Worm (Caenorhabditis elegans) whole organism, L4 larva: ENCODE measurements around the gene Y47D7A.6.

Experiments
- T26A8.4 ChIP-seq: fragments of 200-800 bp; sonication (Bioruptor generic); IDR thresholded peaks from 2 replicates; pipeline ENCODE4 v1.3.6; 2022; ENCODE audit warnings: missing genetic modification characterization, missing compliant biosample characterization
- Y48G9A.11 ChIP-seq: fragments of 200-800 bp; sonication (Bioruptor generic); IDR thresholded peaks from 2 replicates; pipeline ENCODE4 v1.3.6; 2022; ENCODE audit warnings: missing genetic modification reagents, missing genetic modification characterization, missing compliant biosample characterization
- ama-1 ChIP-seq: fragments of 150-350 bp; optimal IDR thresholded peaks from 2 replicates; lab custom pipeline; 2014; ENCODE audit warnings: inconsistent platforms, mixed read lengths
- lin-1 ChIP-seq: fragments of 200-800 bp; sonication (Bioruptor generic); IDR thresholded peaks from 2 replicates; pipeline ENCODE4 v1.3.6; 2022; ENCODE audit warnings: missing genetic modification reagents, missing genetic modification characterization, missing compliant biosample characterization
- mdl-1 ChIP-seq, 2 experiments: fragments of 150-350 bp in 1 of 2; sonication (generic microtip) in 1 of 2; optimal IDR thresholded peaks; 2 replicates each; lab custom pipeline; 2014 to 2017; ENCODE audit warnings: missing biosample characterization in 2 of 2, missing genetic modification characterization in 2 of 2
- mes-2 ChIP-seq: sonication (generic microtip); optimal IDR thresholded peaks from 2 replicates; lab custom pipeline; 2016; ENCODE audit warnings: missing genotype, mild to moderate bottlenecking, missing genetic modification characterization, missing compliant biosample characterization; ENCODE audit not compliant: poor library complexity, severe bottlenecking
- nhr-11 ChIP-seq: fragments of 150-350 bp; optimal IDR thresholded peaks from 2 replicates; lab custom pipeline; 2014; ENCODE audit warnings: missing biosample characterization, missing genetic modification characterization
- nhr-237 ChIP-seq: sonication (generic microtip); optimal IDR thresholded peaks from 2 replicates; lab custom pipeline; 2017; ENCODE audit warnings: missing biosample characterization, missing genetic modification characterization
- pqm-1 ChIP-seq: sonication (generic microtip); optimal IDR thresholded peaks from 2 replicates; lab custom pipeline; 2017; ENCODE audit warnings: missing biosample characterization, missing genetic modification characterization
- saeg-2 ChIP-seq: fragments of 200-800 bp; sonication (Bioruptor generic); IDR thresholded peaks from 2 replicates; pipeline ENCODE4 v1.3.6; 2022; ENCODE audit warnings: missing genetic modification reagents, missing genetic modification characterization, missing compliant biosample characterization
- ztf-11 ChIP-seq: fragments of 150-350 bp; optimal IDR thresholded peaks from 2 replicates; lab custom pipeline; 2014; ENCODE audit warnings: missing biosample characterization, missing genetic modification characterization

DNA sequence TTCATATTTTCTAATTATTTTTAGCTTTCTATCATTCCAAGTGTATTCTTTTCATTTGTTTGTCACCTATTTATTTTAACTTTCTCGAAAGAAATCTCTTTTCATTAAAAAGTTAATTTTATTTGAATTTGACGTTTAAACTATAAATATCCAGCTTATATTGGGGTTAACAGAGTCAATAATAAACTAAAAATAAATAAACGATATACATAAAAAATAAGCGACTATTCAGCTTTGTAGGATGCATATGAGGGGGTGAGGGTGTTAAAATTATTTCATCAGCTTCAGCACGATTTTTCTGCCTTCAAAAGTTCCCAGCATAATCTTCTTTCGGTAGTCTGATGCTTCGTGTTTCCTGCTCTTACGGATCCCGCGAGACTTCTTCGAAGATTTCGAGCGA lies 44.4 kb downstream of the Y47D7A.6 start:
- no peak for TF ChIP-seq nhr-11
- no peak for TF ChIP-seq T26A8.4
- TF ChIP-seq mdl-1 (tag; optimal IDR thresholded peaks at IDR 0.05; lab: Kevin White, UChicago) = no peak
- no peak for TF ChIP-seq ztf-11 (tag; lab: Kevin White, UChicago)
- TF ChIP-seq nhr-237 (tag; lab: Kevin White, UChicago) = no peak
- TF ChIP-seq mes-2 (tag; lab: Kevin White, UChicago) = no peak
- no peak for TF ChIP-seq lin-1
- TF ChIP-seq pqm-1 (tag; lab: Kevin White, UChicago) = no peak
- no peak for TF ChIP-seq ama-1 (lab: Kevin White, UChicago)
- TF ChIP-seq Y48G9A.11 (GFP tag; lab: Robert Waterston, UW) = no peak
- TF ChIP-seq saeg-2 (GFP tag; lab: Robert Waterston, UW) = no peak
